Worm (Caenorhabditis elegans): ENCODE data around the gene C52B9.8.
A peak's percentile ranks its signal among the peaks of the same experiment; 100 is the strongest.
"Not testable (repeated sequence)": the region's sequence is repeated elsewhere in the genome, so short reads cannot be mapped to it uniquely, and the experiment has no call there.

C52B9.8 gene

ce11 chrX:4350198-4350597 is 38.6 kb upstream of the C52B9.8 start, which contains the start of gene F14H12.2:
Gene F14H12.2 (plus strand): TSS chrX:4350498.
- no peak for TF ChIP-seq Y56A3A.18 (GFP tag; IDR thresholded peaks at IDR 0.05)
- TF ChIP-seq bed-1 (GFP tag; IDR thresholded peaks at IDR 0.05): no peak
- TF ChIP-seq F39B2.1 (GFP tag; IDR thresholded peaks at IDR 0.05): no peak
- no peak for TF ChIP-seq madf-10 (tag; optimal IDR thresholded peaks at IDR 0.05)
- no peak for TF ChIP-seq F52B5.7 (tag; optimal IDR thresholded peaks at IDR 0.05)
- no peak for TF ChIP-seq F55B11.4 (tag; optimal IDR thresholded peaks at IDR 0.05; ENCODE audit: borderline replicate concordance, insufficient read depth)
- no peak for TF ChIP-seq mel-28 (tag; optimal IDR thresholded peaks at IDR 0.05; ENCODE audit: borderline replicate concordance)

- TF ChIP-seq gei-17 (GFP tag; optimal IDR thresholded peaks at IDR 0.05) (no peak), akir-1 (GFP tag; optimal IDR thresholded peaks at IDR 0.05) (no peak), T26A5.8 (tag; optimal IDR thresholded peaks at IDR 0.05) (no peak), dpl-1 (GFP tag; optimal IDR thresholded peaks at IDR 0.05) (no peak), hlh-26 (GFP tag; conservative IDR thresholded peaks at IDR 0.05) (no peak), ets-4 (GFP tag; optimal IDR thresholded peaks at IDR 0.05) (no peak), aptf-3 (GFP tag; IDR thresholded peaks at IDR 0.05) (no peak), B0261.1 (tag; optimal IDR thresholded peaks at IDR 0.05) (no peak), egl-44 (GFP tag; IDR thresholded peaks at IDR 0.05) (no peak)
These were observed 32.3 kb upstream of the C52B9.8 start, which contains the start of gene F14H12.3 for ce11 chrX:4343915-4344314. Gene F14H12.3 (plus strand): TSS chrX:4344215.

DNA sequence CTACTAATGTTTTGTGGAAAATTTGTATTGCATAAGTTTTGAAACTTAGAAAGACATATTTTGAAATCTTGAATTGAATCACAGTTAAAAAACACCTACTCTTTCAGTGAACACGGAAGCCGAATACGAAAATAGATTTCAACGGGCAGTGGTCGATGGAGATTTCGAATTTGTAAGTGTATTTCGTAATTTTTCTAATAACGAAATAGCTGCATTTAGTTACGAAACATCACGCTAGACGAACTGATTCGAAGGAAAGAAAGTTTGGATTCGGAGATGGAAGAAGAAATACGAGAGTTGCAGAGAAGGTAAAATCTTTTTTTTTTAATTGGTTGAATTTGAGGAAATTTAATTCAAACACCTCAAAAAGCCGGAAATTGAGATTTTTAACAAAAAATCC is 31.2 kb upstream of the C52B9.8 start:
- TF ChIP-seq egl-18 (GFP tag; IDR thresholded peaks at IDR 0.05) (no peak), cebp-1 (GFP tag; IDR thresholded peaks at IDR 0.05) (no peak), cebp-1 (tag; optimal IDR thresholded peaks at IDR 0.05) (peak; percentile 83)

DNA sequence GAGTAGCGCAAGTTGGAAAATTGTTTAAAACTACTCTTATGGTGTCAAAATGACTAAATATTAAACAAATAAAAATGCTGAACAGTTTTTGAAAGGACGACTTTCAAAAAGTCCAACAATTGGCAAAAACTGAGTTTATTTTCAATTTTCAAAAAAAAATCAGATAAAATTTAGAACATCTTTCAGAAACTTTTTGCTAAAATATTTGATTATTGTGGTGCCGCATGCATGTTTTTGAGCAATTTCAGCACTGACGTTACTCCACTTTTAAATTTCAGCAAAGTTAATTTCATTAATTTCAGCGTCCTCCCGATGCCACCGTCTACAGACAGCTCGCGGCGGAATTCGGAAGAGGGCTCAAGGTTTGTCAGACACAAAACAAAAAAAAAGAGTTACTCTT is 27.8 kb upstream of the C52B9.8 start, which contains the start of gene cst-1:
Gene cst-1, plus strand, starts transcription at position 301 of the 400 bp plus-strand sequence.
- not testable (repeated sequence) for TF ChIP-seq madf-3, ceh-58, egl-44 (GFP tag; IDR thresholded peaks at IDR 0.05)

DNA sequence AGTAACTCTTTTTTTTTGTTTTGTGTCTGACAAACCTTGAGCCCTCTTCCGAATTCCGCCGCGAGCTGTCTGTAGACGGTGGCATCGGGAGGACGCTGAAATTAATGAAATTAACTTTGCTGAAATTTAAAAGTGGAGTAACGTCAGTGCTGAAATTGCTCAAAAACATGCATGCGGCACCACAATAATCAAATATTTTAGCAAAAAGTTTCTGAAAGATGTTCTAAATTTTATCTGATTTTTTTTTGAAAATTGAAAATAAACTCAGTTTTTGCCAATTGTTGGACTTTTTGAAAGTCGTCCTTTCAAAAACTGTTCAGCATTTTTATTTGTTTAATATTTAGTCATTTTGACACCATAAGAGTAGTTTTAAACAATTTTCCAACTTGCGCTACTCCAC is 24.4 kb upstream of the C52B9.8 start, which contains the start of gene cst-2:
Gene cst-2, minus strand, starts transcription at position 101 of the 400 bp plus-strand sequence.
- TF ChIP-seq ets-4 (GFP tag; optimal IDR thresholded peaks at IDR 0.05); die-1 (tag; optimal IDR thresholded peaks at IDR 0.05); Y95B8A.8 (GFP tag; IDR thresholded peaks at IDR 0.05): not testable (repeated sequence)

- not testable (repeated sequence) for TF ChIP-seq dpl-1 (GFP tag; optimal IDR thresholded peaks at IDR 0.05); nhr-179 (tag; optimal IDR thresholded peaks at IDR 0.05); ekl-4 (GFP tag; IDR thresholded peaks at IDR 0.05)
These were observed 20.7 kb upstream of the C52B9.8 start, which contains the start of gene C24A8.6 for ce11 chrX:4332305-4332704. Gene C24A8.6 (minus strand): TSS chrX:4332405.

ce11 chrX:4328816-4329215 is 17.2 kb upstream of the C52B9.8 start, which contains the start of gene C24A8.5:
Gene C24A8.5 (minus strand): TSS chrX:4328916.
- TF ChIP-seq Y95B8A.8 (GFP tag; IDR thresholded peaks at IDR 0.05) (no peak), somi-1 (GFP tag; optimal IDR thresholded peaks at IDR 0.05) (no peak), B0035.1 (tag; optimal IDR thresholded peaks at IDR 0.05) (no peak)
